Fruit fly (Drosophila melanogaster): ENCODE results near the gene raskol.

raskol gene

dm6 chrX:17726551-17727180 is 16.7 kb downstream of the raskol start (continued):
- TF ChIP-seq CG5245 (GFP tag; optimal IDR thresholded peaks at IDR 0.05) (no peak), Dp (GFP tag; optimal IDR thresholded peaks at IDR 0.05) (no peak), CG31224 (GFP tag; IDR thresholded peaks at IDR 0.05) (no peak), pnt (GFP tag; optimal IDR thresholded peaks at IDR 0.05) (no peak), Hand (GFP tag; optimal IDR thresholded peaks at IDR 0.05) (no peak), CG15514 (GFP tag; optimal IDR thresholded peaks at IDR 0.05) (no peak), pzg (GFP tag; optimal IDR thresholded peaks at IDR 0.05) (no peak), CG32767 (GFP tag; IDR thresholded peaks at IDR 0.05) (no peak), phol (tag; optimal IDR thresholded peaks at IDR 0.05) (peak; percentile 53), CG17361 (GFP tag; IDR thresholded peaks at IDR 0.05) (peak; percentile 35; the same call in 1 of the 3 replicates), CG12219 (GFP tag; optimal IDR thresholded peaks at IDR 0.05) (no peak), sisA (GFP tag; IDR thresholded peaks at IDR 0.05) (no peak), B-H2 (GFP tag; optimal IDR thresholded peaks at IDR 0.05) (no peak), CG4707 (GFP tag; optimal IDR thresholded peaks at IDR 0.05) (no peak), sens (GFP tag) (peak; percentile 85), CG10959 (GFP tag; IDR thresholded peaks at IDR 0.05) (no peak), btn (GFP tag; optimal IDR thresholded peaks at IDR 0.05) (no peak), CG10565 (GFP tag; optimal IDR thresholded peaks at IDR 0.05) (no peak), cas (GFP tag; IDR thresholded peaks at IDR 0.05) (no peak), sob (GFP tag; IDR thresholded peaks at IDR 0.05) (no peak), ham (GFP tag; IDR thresholded peaks at IDR 0.05) (no peak), CG2889 (GFP tag; IDR thresholded peaks at IDR 0.05) (no peak), Adf1 (GFP tag; IDR thresholded peaks at IDR 0.05) (no peak), CG3838 (GFP tag; optimal IDR thresholded peaks at IDR 0.05) (no peak), CG14050 (GFP tag; IDR thresholded peaks at IDR 0.05) (no peak), CG13424 (tag; optimal IDR thresholded peaks at IDR 0.05) (peak; percentile 55), CG17359 (tag; optimal IDR thresholded peaks at IDR 0.05) (peak; percentile 42), gt (GFP tag; IDR thresholded peaks at IDR 0.05) (no peak), Oaz (GFP tag; IDR thresholded peaks at IDR 0.05) (no peak), CG43689 (GFP tag; IDR thresholded peaks at IDR 0.05) (no peak), Bgb (GFP tag; IDR thresholded peaks at IDR 0.05; ENCODE audit: partially characterized antibody) (no peak), CG9797 (GFP tag; optimal IDR thresholded peaks at IDR 0.05) (no peak), CG17912 (GFP tag; optimal IDR thresholded peaks at IDR 0.05) (no peak), row (GFP tag; IDR thresholded peaks at IDR 0.05) (peak; percentile 51; the same call in 2 of the 3 replicates), CG9437 (GFP tag; optimal IDR thresholded peaks at IDR 0.05) (no peak), fru (optimal IDR thresholded peaks at IDR 0.05) (no peak), caup (GFP tag; optimal IDR thresholded peaks at IDR 0.05; ENCODE audit: severe bottlenecking) (no peak), Ssrp (tag; optimal IDR thresholded peaks at IDR 0.05) (no peak), kay (GFP tag; optimal IDR thresholded peaks at IDR 0.05) (no peak), B-H1 (GFP tag; IDR thresholded peaks at IDR 0.05) (no peak), MBD-R2 (GFP tag; IDR thresholded peaks at IDR 0.05) (no peak), Dll (GFP tag; IDR thresholded peaks at IDR 0.05; ENCODE audit: partially characterized antibody) (no peak), dysf (GFP tag; IDR thresholded peaks at IDR 0.05) (peak; percentile 61), Mrtf (GFP tag; IDR thresholded peaks at IDR 0.05) (no peak), sug (tag; optimal IDR thresholded peaks at IDR 0.05) (no peak), ATbp (GFP tag; optimal IDR thresholded peaks at IDR 0.05) (no peak), CG32532 (GFP tag; IDR thresholded peaks at IDR 0.05) (peak; percentile 36; the same call in 1 of the 2 replicates), tll (GFP tag; optimal IDR thresholded peaks at IDR 0.05) (no peak), Atf6 (GFP tag; IDR thresholded peaks at IDR 0.05) (no peak), her (GFP tag; optimal IDR thresholded peaks at IDR 0.05) (no peak), CG8388 (GFP tag; optimal IDR thresholded peaks at IDR 0.05) (no peak)
